Fruit fly (Drosophila melanogaster): Measurements from ENCODE around the gene Edem1.

Gene Edem1

dm6 chrX:1943337-1944244 is 35.0 kb upstream of the Edem1 start (continued):
- TF ChIP-seq caup (GFP tag; optimal IDR thresholded peaks at IDR 0.05; ENCODE audit: severe bottlenecking) (peak; percentile 5), gsb-n (tag; optimal IDR thresholded peaks at IDR 0.05) (peak; percentile 77), CG6854 (GFP tag; optimal IDR thresholded peaks at IDR 0.05) (peak; percentile 33), zen2 (GFP tag; IDR thresholded peaks at IDR 0.05; ENCODE audit: partially characterized antibody) (0 out of 3 replicates have a peak, but pooled peaks have one; percentile 32), NK7.1 (GFP tag; optimal IDR thresholded peaks at IDR 0.05) (peak; percentile 53), gro (GFP tag; optimal IDR thresholded peaks at IDR 0.05) (peak; percentile 76), da (GFP tag; optimal IDR thresholded peaks at IDR 0.05) (no peak), CG34376 (GFP tag; optimal IDR thresholded peaks at IDR 0.05) (no peak), CG17385 (GFP tag; optimal IDR thresholded peaks at IDR 0.05) (peak; percentile 74), ham (GFP tag; IDR thresholded peaks at IDR 0.05) (no peak), CG13894 (tag; optimal IDR thresholded peaks at IDR 0.05) (no peak), CG10543 (GFP tag; optimal IDR thresholded peaks at IDR 0.05) (peak; percentile 52), dimm (GFP tag; IDR thresholded peaks at IDR 0.05) (no peak), CG5953 (GFP tag; IDR thresholded peaks at IDR 0.05) (no peak), CG10462 (GFP tag; optimal IDR thresholded peaks at IDR 0.05) (peak; percentile 6), pb (GFP tag; optimal IDR thresholded peaks at IDR 0.05) (peak; percentile 76), run (tag; optimal IDR thresholded peaks at IDR 0.05) (peak; percentile 69), Taf1 (GFP tag; IDR thresholded peaks at IDR 0.05) (no peak), peb (GFP tag; IDR thresholded peaks at IDR 0.05) (no peak), CG7271 (tag; optimal IDR thresholded peaks at IDR 0.05) (no peak), otp (GFP tag; IDR thresholded peaks at IDR 0.05) (no peak), hth (optimal IDR thresholded peaks at IDR 0.05) (no peak), Sin3A (optimal IDR thresholded peaks at IDR 0.05) (no peak), CG9876 (GFP tag; optimal IDR thresholded peaks at IDR 0.05) (no peak), Dfd (GFP tag; optimal IDR thresholded peaks at IDR 0.05) (no peak), CG18011 (GFP tag; optimal IDR thresholded peaks at IDR 0.05) (peak; percentile 51), sens (GFP tag) (peak; percentile 95), CG31388 (GFP tag; optimal IDR thresholded peaks at IDR 0.05) (no peak), CG3995 (GFP tag; optimal IDR thresholded peaks at IDR 0.05) (peak; percentile 21), D (optimal IDR thresholded peaks at IDR 0.05) (no peak), D (GFP tag; optimal IDR thresholded peaks at IDR 0.05) (peak; percentile 87), pnt (GFP tag; optimal IDR thresholded peaks at IDR 0.05) (peak; percentile 61), Dp (GFP tag; optimal IDR thresholded peaks at IDR 0.05) (no peak), CG10565 (GFP tag; optimal IDR thresholded peaks at IDR 0.05) (peak; percentile 41), unpg (GFP tag; optimal IDR thresholded peaks at IDR 0.05) (peak; percentile 72), lola (GFP tag; optimal IDR thresholded peaks at IDR 0.05) (peak in 1 of 3 experiments; percentile 87), CG31365 (tag; optimal IDR thresholded peaks at IDR 0.05) (no peak), Max (GFP tag; optimal IDR thresholded peaks at IDR 0.05) (peak; percentile 43), Side (GFP tag; optimal IDR thresholded peaks at IDR 0.05) (peak; percentile 62), CG11695 (GFP tag; IDR thresholded peaks at IDR 0.05) (0 out of 3 replicates have a peak, but pooled peaks have one; percentile 24), TFAM (GFP tag; optimal IDR thresholded peaks at IDR 0.05) (peak; percentile 12), tio (GFP tag; optimal IDR thresholded peaks at IDR 0.05) (peak; percentile 73), sisA (GFP tag; IDR thresholded peaks at IDR 0.05) (peak; percentile 71), CG8478 (optimal IDR thresholded peaks at IDR 0.05) (no peak), CG10321 (GFP tag; IDR thresholded peaks at IDR 0.05) (no peak), CG6791 (GFP tag; IDR thresholded peaks at IDR 0.05; ENCODE audit: partially characterized antibody) (no peak), Neu2 (GFP tag; optimal IDR thresholded peaks at IDR 0.05; ENCODE audit: borderline replicate concordance) (peak; percentile 13), Opbp (GFP tag; IDR thresholded peaks at IDR 0.05; ENCODE audit: partially characterized antibody) (no peak), crc (GFP tag; optimal IDR thresholded peaks at IDR 0.05) (peak; percentile 59), CG17912 (GFP tag; optimal IDR thresholded peaks at IDR 0.05) (no peak)
